Fruit fly (Drosophila melanogaster): ENCODE measurements around the gene CG42827.

DNA sequence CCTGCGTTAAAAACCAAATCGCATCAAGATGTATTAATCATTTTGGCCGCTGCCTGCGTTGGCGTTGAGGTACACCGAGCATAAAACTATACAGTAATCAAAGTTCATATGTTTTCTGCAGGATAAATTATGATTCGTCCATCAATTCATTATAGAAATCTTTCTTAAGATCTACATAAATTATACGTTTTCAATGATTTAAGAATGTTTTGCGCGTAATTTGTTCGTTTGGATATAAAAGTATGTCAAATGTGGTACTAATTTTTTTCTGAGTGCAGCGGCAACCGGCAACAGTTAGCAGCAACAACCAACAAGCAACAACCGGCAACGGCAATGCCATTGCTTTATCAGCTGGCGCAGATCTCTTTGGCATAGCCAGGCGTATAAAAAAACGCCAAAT is 43.9 kb downstream of the CG42827 start:
- TF ChIP-seq Snoo (tag; optimal IDR thresholded peaks at IDR 0.05): no peak
- TF ChIP-seq EcR (GFP tag; optimal IDR thresholded peaks at IDR 0.05): no peak
- TF ChIP-seq CG12605 (GFP tag; IDR thresholded peaks at IDR 0.05): no peak; the same call in 1 of the 2 replicates
- no peak for TF ChIP-seq CG13204 (GFP tag; optimal IDR thresholded peaks at IDR 0.05)
- TF ChIP-seq Pif1A (GFP tag; optimal IDR thresholded peaks at IDR 0.05): peak; percentile 52
- no peak for TF ChIP-seq CG15710 (tag; optimal IDR thresholded peaks at IDR 0.05)
- TF ChIP-seq CG9948 (tag; optimal IDR thresholded peaks at IDR 0.05): no peak
- peak; percentile 69 for TF ChIP-seq CG8301 (tag; optimal IDR thresholded peaks at IDR 0.05)

Data from whole organism, pupa.